Worm (Caenorhabditis elegans): ENCODE data around the gene marc-5.

Gene marc-5

DNA sequence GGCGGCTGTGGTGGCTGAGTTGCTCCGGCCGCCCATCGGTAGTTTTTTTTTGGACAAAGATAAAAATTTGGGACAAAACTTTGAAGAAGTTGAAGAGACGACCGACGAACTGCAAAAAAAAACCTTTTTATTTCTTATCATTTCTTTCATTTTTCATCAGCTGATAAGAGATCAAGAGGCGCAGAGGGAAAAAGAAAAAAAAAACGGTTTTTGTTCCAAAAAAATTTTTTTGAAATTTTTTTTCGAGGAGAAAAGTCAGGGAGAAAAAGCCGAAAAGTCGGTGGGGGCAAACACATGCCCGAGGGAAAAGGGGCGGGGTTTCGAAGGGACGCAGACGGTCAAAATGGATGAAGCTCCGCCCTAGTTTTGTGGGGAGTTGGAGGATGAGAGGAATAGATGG, 27.2 kb downstream of the marc-5 start, which contains the start of gene ras-1:
ras-1 (minus strand) TSS at position 129 of the 400 bp plus-strand sequence.
- no peak for TF ChIP-seq dmd-4 (tag; optimal IDR thresholded peaks at IDR 0.05)
- no peak for TF ChIP-seq ztf-11 (tag; optimal IDR thresholded peaks at IDR 0.05)
- TF ChIP-seq sma-9 (GFP tag; optimal IDR thresholded peaks at IDR 0.05), result no peak
- no peak for TF ChIP-seq sma-9 (tag; optimal IDR thresholded peaks at IDR 0.05)
- no peak for TF ChIP-seq nhr-10 (tag; optimal IDR thresholded peaks at IDR 0.05)
- no peak for TF ChIP-seq nhr-23 (tag; optimal IDR thresholded peaks at IDR 0.05)

DNA sequence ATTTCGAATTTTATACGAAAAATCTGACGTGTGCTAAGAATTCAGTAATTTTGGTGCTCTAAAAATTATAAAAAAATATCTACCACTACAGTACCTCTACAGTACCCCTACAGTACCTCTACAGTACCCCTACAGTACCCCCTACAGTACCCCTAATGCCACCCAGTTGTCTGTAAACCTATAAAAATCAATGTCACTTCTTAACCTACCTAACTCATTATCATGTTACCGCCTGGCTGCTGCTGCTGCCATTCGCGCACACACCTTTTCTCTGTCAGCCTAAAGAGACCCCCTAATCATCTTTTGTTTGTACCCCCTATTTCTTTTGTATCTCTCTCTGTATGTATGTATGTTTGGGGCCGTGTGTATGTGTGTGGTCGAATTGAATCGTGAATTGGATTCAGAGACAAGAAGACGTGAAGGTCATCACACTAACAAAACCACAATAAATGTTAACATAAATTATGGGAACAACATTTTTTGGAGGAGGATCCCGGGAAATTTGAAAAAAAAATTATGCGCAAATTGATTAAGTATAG, 28.5 kb downstream of the marc-5 start:
- TF ChIP-seq ceh-16 (tag; optimal IDR thresholded peaks at IDR 0.05) (no peak), lsy-2 (tag; optimal IDR thresholded peaks at IDR 0.05) (peak in 1 of 2 experiments; percentile 28), alr-1 (tag; optimal IDR thresholded peaks at IDR 0.05) (no peak), nhr-129 (tag; optimal IDR thresholded peaks at IDR 0.05) (peak; percentile 17)

DNA sequence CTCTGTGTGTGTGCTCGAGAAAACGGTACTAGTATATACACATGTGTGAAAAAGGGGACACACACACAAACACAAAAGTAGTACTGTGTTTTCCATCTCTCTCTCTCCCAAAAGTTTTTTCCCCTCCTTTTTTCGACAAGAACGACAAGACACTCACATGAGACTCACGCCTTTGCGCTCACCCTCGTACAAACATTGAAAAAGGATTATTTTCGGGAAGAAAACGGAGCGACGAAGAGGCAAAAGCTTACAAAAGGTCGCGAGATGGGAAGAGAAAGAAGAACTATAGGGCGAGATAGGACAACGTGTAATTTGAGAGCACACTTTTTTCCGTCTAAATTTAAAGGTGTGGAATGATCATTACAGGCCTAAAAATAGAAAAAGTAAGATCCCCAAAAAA, 29.5 kb downstream of the marc-5 start:
- TF ChIP-seq sma-9 (GFP tag; optimal IDR thresholded peaks at IDR 0.05) (peak; percentile 14), sma-9 (tag; optimal IDR thresholded peaks at IDR 0.05) (no peak), nhr-129 (tag; optimal IDR thresholded peaks at IDR 0.05) (peak; percentile 52), nhr-21 (tag; optimal IDR thresholded peaks at IDR 0.05) (no peak), nhr-25 (tag; optimal IDR thresholded peaks at IDR 0.05) (no peak), F13H6.1 (tag; optimal IDR thresholded peaks at IDR 0.05) (peak; percentile 65), fos-1 (tag; optimal IDR thresholded peaks at IDR 0.05) (peak; percentile 38), gmeb-1 (tag; optimal IDR thresholded peaks at IDR 0.05) (peak; percentile 7)

DNA sequence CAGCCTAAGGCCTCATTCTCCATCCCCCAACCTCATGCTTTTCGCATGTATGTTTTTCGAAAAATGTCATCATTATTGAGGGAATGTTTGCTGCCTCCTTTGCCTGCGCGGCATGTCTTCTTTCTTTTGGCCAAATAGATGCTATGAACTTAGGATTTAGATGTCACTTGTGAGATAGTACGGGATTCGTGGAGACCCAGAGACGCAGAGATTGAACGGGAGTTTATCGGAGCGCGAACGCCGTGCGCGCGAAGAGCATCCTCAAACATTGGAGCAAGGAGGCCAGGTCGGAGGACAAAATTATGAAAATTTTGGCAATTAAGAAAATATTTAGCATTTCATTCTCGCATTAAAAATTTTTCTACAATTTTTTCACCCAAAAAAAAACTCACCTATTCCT, 30.4 kb downstream of the marc-5 start:
- no peak for TF ChIP-seq gmeb-1 (tag; optimal IDR thresholded peaks at IDR 0.05)
- TF ChIP-seq elt-1 (tag; optimal IDR thresholded peaks at IDR 0.05), result no peak

DNA sequence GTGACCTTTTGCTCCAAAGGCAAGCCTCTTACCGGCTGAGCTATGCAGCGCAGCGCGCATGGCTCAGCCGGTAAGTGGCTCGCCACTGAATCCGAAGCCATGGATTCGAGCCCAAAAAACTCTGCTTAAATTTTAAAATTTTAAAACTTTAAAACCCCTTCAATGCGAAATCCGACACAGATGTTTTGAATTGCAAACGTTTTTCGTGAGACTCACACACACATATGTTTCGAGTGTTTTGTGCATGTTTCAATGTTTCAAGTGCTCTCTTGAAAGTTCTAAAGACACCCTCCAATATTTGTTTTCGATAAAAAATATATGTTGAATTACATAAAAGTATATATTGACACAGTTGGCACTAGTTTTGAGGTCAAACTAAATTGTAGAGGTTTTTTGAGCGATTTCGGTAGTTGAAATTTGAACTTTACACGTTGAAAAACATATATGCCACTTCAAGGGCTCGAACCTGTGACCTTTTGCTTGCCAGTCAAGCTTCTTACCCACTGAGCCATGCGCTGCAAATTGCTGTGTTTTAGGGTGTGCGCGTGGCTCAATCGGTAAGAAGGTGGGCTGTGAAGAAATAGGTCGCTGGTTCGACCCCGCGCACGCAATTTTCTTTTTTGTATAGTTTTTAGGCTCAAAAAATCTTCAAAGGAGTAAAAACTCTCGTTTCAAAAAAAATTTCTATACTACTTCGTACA, 32.9 kb downstream of the marc-5 start:
- no peak for TF ChIP-seq C34F6.9 (tag; optimal IDR thresholded peaks at IDR 0.05)
- TF ChIP-seq elt-3 (tag; optimal IDR thresholded peaks at IDR 0.05), result no peak
- TF ChIP-seq nhr-129 (tag; optimal IDR thresholded peaks at IDR 0.05), result no peak
- no peak for TF ChIP-seq alr-1 (tag; optimal IDR thresholded peaks at IDR 0.05)
- TF ChIP-seq skn-1 (tag; optimal IDR thresholded peaks at IDR 0.05), result no peak
- TF ChIP-seq ztf-1 (GFP tag; conservative IDR thresholded peaks at IDR 0.05), result no peak
- TF ChIP-seq R02D3.7 (tag; optimal IDR thresholded peaks at IDR 0.05), result no peak
- TF ChIP-seq sem-4 (tag; optimal IDR thresholded peaks at IDR 0.05), result no peak
- no peak for TF ChIP-seq mdl-1 (tag; optimal IDR thresholded peaks at IDR 0.05)

DNA sequence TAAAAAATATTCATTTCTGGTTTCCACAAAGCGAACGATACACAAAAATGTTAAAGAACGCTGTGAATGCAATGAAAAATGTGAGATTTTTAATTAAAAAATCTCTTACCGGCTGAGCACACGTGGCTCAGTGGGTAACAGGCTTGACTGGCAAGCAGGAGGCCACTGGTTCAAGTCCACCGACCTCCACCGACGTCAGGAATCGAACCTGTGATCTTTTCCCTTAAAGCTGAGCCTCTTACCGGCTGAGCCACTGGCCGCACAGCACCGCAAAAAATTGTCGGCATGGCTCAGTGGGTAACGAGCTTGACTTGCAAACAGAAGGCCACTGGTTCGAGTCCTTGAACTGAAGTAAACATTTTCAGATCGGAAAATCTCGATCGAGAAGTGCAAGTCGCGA, 34.5 kb downstream of the marc-5 start, which contains the start of gene C44C11.6:
C44C11.6 (plus strand) TSS at position 23 of the 400 bp plus-strand sequence.
- no peak for TF ChIP-seq alr-1 (tag; optimal IDR thresholded peaks at IDR 0.05)
- TF ChIP-seq Y55F3AM.14 (GFP tag; optimal IDR thresholded peaks at IDR 0.05), result no peak
- TF ChIP-seq crh-2 (tag; optimal IDR thresholded peaks at IDR 0.05), result no peak
- peak; percentile 11 for TF ChIP-seq nhr-129 (tag; optimal IDR thresholded peaks at IDR 0.05)
- no peak for TF ChIP-seq ztf-1 (GFP tag; conservative IDR thresholded peaks at IDR 0.05)
- TF ChIP-seq lin-13 (GFP tag; optimal IDR thresholded peaks at IDR 0.05), result no peak
- no peak for TF ChIP-seq peb-1 (tag; optimal IDR thresholded peaks at IDR 0.05)
- peak; percentile 5 for TF ChIP-seq F13H6.1 (tag; optimal IDR thresholded peaks at IDR 0.05)
- no peak for TF ChIP-seq nhr-11 (tag; optimal IDR thresholded peaks at IDR 0.05)
- TF ChIP-seq mbf-1 (tag; optimal IDR thresholded peaks at IDR 0.05), result no peak
- TF ChIP-seq gmeb-1 (tag; optimal IDR thresholded peaks at IDR 0.05), result no peak
- no peak for TF ChIP-seq snpc-4 (tag; optimal IDR thresholded peaks at IDR 0.05)
- no peak for TF ChIP-seq nhr-25 (tag; optimal IDR thresholded peaks at IDR 0.05)
- no peak for TF ChIP-seq nhr-237 (tag; optimal IDR thresholded peaks at IDR 0.05)
- TF ChIP-seq sma-3 (GFP tag; optimal IDR thresholded peaks at IDR 0.05), result no peak
